Fruit fly (Drosophila melanogaster) whole organism, embryonic: ENCODE data around the gene RpL8.

Experiments used
- Aef1 ChIP-seq: fragments of 200-800 bp; sonication (Bioruptor generic); IDR thresholded peaks from 3 replicates; pipeline ENCODE4 v1.3.6; 2022; ENCODE audit warnings: missing biosample characterization, missing genetic modification characterization
- Atf-2 ChIP-seq: fragments of 200-800 bp; sonication (Bioruptor generic); optimal IDR thresholded peaks from 2 replicates; lab custom pipeline; 2016; ENCODE audit warnings: missing biosample characterization, missing genetic modification characterization
- B-H1 ChIP-seq: fragments of 200-800 bp; sonication (Bioruptor generic); IDR thresholded peaks from 3 replicates; pipeline ENCODE4 v1.3.6; 2022; ENCODE audit warnings: missing biosample characterization, missing genetic modification characterization
- CG10147 ChIP-seq: fragments of 200-800 bp; sonication (Bioruptor generic); optimal IDR thresholded peaks from 2 replicates; lab custom pipeline; 2019; ENCODE audit warnings: missing biosample characterization, mild to moderate bottlenecking, missing genetic modification characterization, moderate library complexity
- CG10209 ChIP-seq: fragments of 200-800 bp; sonication (Bioruptor generic); optimal IDR thresholded peaks from 3 replicates; lab custom pipeline; 2017; ENCODE audit warnings: missing biosample characterization, mild to moderate bottlenecking, missing genetic modification characterization, missing genetic modification reagents
- CG11560 ChIP-seq: fragments of 200-800 bp; sonication (Bioruptor generic); IDR thresholded peaks from 3 replicates; pipeline ENCODE4 v1.3.6; 2022; ENCODE audit warnings: missing biosample characterization, missing genetic modification characterization
- CG11723 ChIP-seq: fragments of 200-800 bp; sonication (Bioruptor generic); optimal IDR thresholded peaks from 2 replicates; lab custom pipeline; 2017; ENCODE audit warnings: missing biosample characterization, mild to moderate bottlenecking, missing genetic modification characterization
- CG12219 ChIP-seq: fragments of 200-800 bp; sonication (Bioruptor generic); optimal IDR thresholded peaks from 3 replicates; lab custom pipeline; 2018; ENCODE audit warnings: missing biosample characterization, mild to moderate bottlenecking, missing genetic modification characterization
- CG13894 ChIP-seq: fragments of 200-800 bp; sonication (Bioruptor generic); optimal IDR thresholded peaks from 3 replicates; lab custom pipeline; 2018; ENCODE audit warnings: missing biosample characterization, mild to moderate bottlenecking, missing genetic modification characterization, moderate library complexity
- CG17359 ChIP-seq: fragments of 200-800 bp; sonication (Bioruptor generic); optimal IDR thresholded peaks from 3 replicates; lab custom pipeline; 2018; ENCODE audit warnings: missing biosample characterization, mild to moderate bottlenecking, missing genetic modification characterization, moderate library complexity
- CG17385 ChIP-seq: fragments of 200-800 bp; sonication (Bioruptor generic); optimal IDR thresholded peaks from 3 replicates; lab custom pipeline; 2018; ENCODE audit warnings: missing biosample characterization, mild to moderate bottlenecking, missing genetic modification characterization
- CG17829 ChIP-seq: fragments of 200-800 bp; optimal IDR thresholded peaks from 2 replicates; lab custom pipeline; 2019; ENCODE audit warnings: missing biosample characterization, mild to moderate bottlenecking, missing genetic modification characterization, moderate library complexity
- CG2202 ChIP-seq: fragments of 200-800 bp; sonication (Bioruptor generic); optimal IDR thresholded peaks from 2 replicates; lab custom pipeline; 2018; ENCODE audit warnings: missing biosample characterization, mild to moderate bottlenecking, missing genetic modification characterization
- CG30431 ChIP-seq: fragments of 200-800 bp; sonication (Bioruptor generic); optimal IDR thresholded peaks from 2 replicates; lab custom pipeline; 2017; ENCODE audit warnings: missing biosample characterization, missing genetic modification characterization
- CG32767 ChIP-seq: fragments of 200-800 bp; sonication (Bioruptor generic); IDR thresholded peaks from 2 replicates; pipeline ENCODE4 v1.3.6; 2022; ENCODE audit warnings: missing biosample characterization, missing genetic modification characterization
- CG33213 ChIP-seq: fragments of 200-800 bp; sonication (Bioruptor generic); optimal IDR thresholded peaks from 3 replicates; lab custom pipeline; 2016; ENCODE audit warnings: missing biosample characterization, missing genetic modification characterization
- CG3847 ChIP-seq: fragments of 200-800 bp; sonication (Bioruptor generic); IDR thresholded peaks from 2 replicates; pipeline ENCODE4 v1.3.6; 2022; ENCODE audit warnings: missing biosample characterization, missing genetic modification characterization
- CG3995 ChIP-seq: fragments of 200-800 bp; sonication (Bioruptor generic); optimal IDR thresholded peaks from 3 replicates; lab custom pipeline; 2016; ENCODE audit warnings: missing biosample characterization, missing genetic modification characterization
- CG6272 ChIP-seq: fragments of 200-800 bp; sonication (Bioruptor generic); IDR thresholded peaks from 2 replicates; pipeline ENCODE4 v1.3.6; 2022; ENCODE audit warnings: missing biosample characterization, missing genetic modification characterization
- CG6689 ChIP-seq: fragments of 200-800 bp; sonication (Bioruptor generic); IDR thresholded peaks from 2 replicates; pipeline ENCODE4 v1.3.6; 2022; ENCODE audit warnings: missing biosample characterization, missing genetic modification characterization
- Dek ChIP-seq: fragments of 200-800 bp; sonication (Bioruptor generic); optimal IDR thresholded peaks from 3 replicates; lab custom pipeline; 2019; ENCODE audit warnings: missing biosample characterization, mild to moderate bottlenecking, missing genetic modification characterization, moderate library complexity
- HLH4C ChIP-seq: fragments of 200-800 bp; sonication (Bioruptor generic); IDR thresholded peaks from 3 replicates; pipeline ENCODE4 v1.3.6; 2022; ENCODE audit warnings: missing biosample characterization, missing genetic modification characterization; ENCODE audit not compliant: partially characterized antibody
- HmgZ ChIP-seq: fragments of 200-800 bp; sonication (Bioruptor generic); optimal IDR thresholded peaks from 2 replicates; lab custom pipeline; 2018; ENCODE audit warnings: missing biosample characterization, mild to moderate bottlenecking, missing genetic modification characterization
- Hsf ChIP-seq: fragments of 200-800 bp; sonication (Bioruptor generic); optimal IDR thresholded peaks from 3 replicates; lab custom pipeline; 2016; ENCODE audit warnings: missing biosample characterization, missing genetic modification characterization
- Mes4 ChIP-seq: fragments of 200-800 bp; sonication (Bioruptor generic); optimal IDR thresholded peaks from 2 replicates; lab custom pipeline; 2016; ENCODE audit warnings: missing biosample characterization, missing genetic modification characterization
- PHDP ChIP-seq: fragments of 200-800 bp; sonication (Bioruptor generic); optimal IDR thresholded peaks from 3 replicates; lab custom pipeline; 2018; ENCODE audit warnings: missing biosample characterization, mild to moderate bottlenecking, missing genetic modification characterization, moderate library complexity
- Sox102F ChIP-seq: fragments of 200-800 bp; sonication (Bioruptor generic); optimal IDR thresholded peaks from 2 replicates; lab custom pipeline; 2018; ENCODE audit warnings: missing biosample characterization, mild to moderate bottlenecking, missing genetic modification characterization, moderate library complexity
- Ssrp ChIP-seq: fragments of 200-800 bp; sonication (Bioruptor generic); optimal IDR thresholded peaks from 2 replicates; lab custom pipeline; 2018; ENCODE audit warnings: missing biosample characterization, mild to moderate bottlenecking, missing genetic modification characterization, moderate library complexity
- amos ChIP-seq: fragments of 200-800 bp; sonication (Bioruptor generic); IDR thresholded peaks from 2 replicates; pipeline ENCODE4 v1.3.6; 2022; ENCODE audit warnings: missing biosample characterization, missing genetic modification characterization; ENCODE audit not compliant: partially characterized antibody
- bsh ChIP-seq, 2 experiments: fragments of 200-800 bp; sonication (Bioruptor generic); optimal IDR thresholded peaks; 2 replicates each; lab custom pipeline; 2017 to 2018; ENCODE audit warnings: mild to moderate bottlenecking in 2 of 2, missing biosample characterization in 2 of 2, missing genetic modification characterization in 2 of 2, moderate library complexity in 1 of 2
- crc ChIP-seq: fragments of 200-800 bp; sonication (Bioruptor generic); optimal IDR thresholded peaks from 2 replicates; lab custom pipeline; 2016; ENCODE audit warnings: missing biosample characterization, missing genetic modification characterization
- dati ChIP-seq: fragments of 200-800 bp; sonication (Bioruptor generic); IDR thresholded peaks from 2 replicates; pipeline ENCODE4 v1.3.6; 2022; ENCODE audit warnings: missing biosample characterization, missing genetic modification characterization
- dimm ChIP-seq: fragments of 200-800 bp; sonication (Bioruptor generic); IDR thresholded peaks from 2 replicates; pipeline ENCODE4 v1.3.6; 2022; ENCODE audit warnings: missing biosample characterization, missing genetic modification characterization
- disco-r ChIP-seq: fragments of 200-800 bp; sonication (Bioruptor generic); optimal IDR thresholded peaks from 2 replicates; lab custom pipeline; 2016; ENCODE audit warnings: missing biosample characterization, missing genetic modification characterization
- dysf ChIP-seq: fragments of 200-800 bp; sonication (Bioruptor generic); IDR thresholded peaks from 3 replicates; pipeline ENCODE4 v1.3.6; 2022; ENCODE audit warnings: missing biosample characterization, missing genetic modification characterization
- esg ChIP-seq: fragments of 200-800 bp; sonication (Bioruptor generic); conservative IDR thresholded peaks from 2 replicates; pipeline ENCODE4 v1.3.6; 2022; ENCODE audit warnings: missing biosample characterization, missing genetic modification characterization
- fru ChIP-seq: fragments of >200 bp; optimal IDR thresholded peaks from 2 replicates; lab custom pipeline; 2017
- gem ChIP-seq: fragments of 200-800 bp; sonication (Bioruptor generic); optimal IDR thresholded peaks from 2 replicates; lab custom pipeline; 2019; ENCODE audit warnings: missing biosample characterization, mild to moderate bottlenecking, missing genetic modification characterization, moderate library complexity
- gt ChIP-seq: fragments of 200-800 bp; sonication (Bioruptor generic); IDR thresholded peaks from 2 replicates; pipeline ENCODE4 v1.3.6; 2022; ENCODE audit warnings: missing biosample characterization, missing genetic modification characterization
- insv ChIP-seq, 2 experiments: fragments of 200-800 bp; sonication (Bioruptor generic); optimal IDR thresholded peaks; 3 replicates each; lab custom pipeline; 2016 to 2018; ENCODE audit warnings: missing biosample characterization in 2 of 2, missing genetic modification characterization in 2 of 2
- inv ChIP-seq: fragments of 200-800 bp; sonication (Bioruptor generic); IDR thresholded peaks from 2 replicates; pipeline ENCODE4 v1.3.6; 2022; ENCODE audit warnings: missing biosample characterization, missing genetic modification characterization; ENCODE audit not compliant: partially characterized antibody
- nau ChIP-seq: fragments of 200-800 bp; sonication (Bioruptor generic); optimal IDR thresholded peaks from 3 replicates; lab custom pipeline; 2017; ENCODE audit warnings: missing biosample characterization, mild to moderate bottlenecking, missing genetic modification characterization, missing genetic modification reagents
- nerfin-1 ChIP-seq: fragments of 200-800 bp; sonication (Bioruptor generic); optimal IDR thresholded peaks from 3 replicates; lab custom pipeline; 2019; ENCODE audit warnings: missing biosample characterization, mild to moderate bottlenecking, missing genetic modification characterization, moderate library complexity
- onecut ChIP-seq: fragments of 200-800 bp; sonication (Bioruptor generic); IDR thresholded peaks from 2 replicates; pipeline ENCODE4 v1.3.6; 2022; ENCODE audit warnings: missing biosample characterization, missing genetic modification characterization
- pita ChIP-seq: fragments of 200-800 bp; sonication (Bioruptor generic); optimal IDR thresholded peaks from 2 replicates; lab custom pipeline; 2017; ENCODE audit warnings: missing biosample characterization, mild to moderate bottlenecking, missing genetic modification characterization
- ro ChIP-seq: fragments of 200-800 bp; sonication (Bioruptor generic); IDR thresholded peaks from 2 replicates; pipeline ENCODE4 v1.3.6; 2022; ENCODE audit warnings: missing biosample characterization, missing genetic modification characterization
- shn ChIP-seq: fragments of 200-800 bp; sonication (Bioruptor generic); optimal IDR thresholded peaks from 3 replicates; lab custom pipeline; 2016; ENCODE audit warnings: missing biosample characterization, missing genetic modification characterization
- sima ChIP-seq: fragments of 200-800 bp; sonication (Bioruptor generic); optimal IDR thresholded peaks from 2 replicates; lab custom pipeline; 2016; ENCODE audit warnings: missing biosample characterization, missing genetic modification characterization
- usp ChIP-seq: fragments of >200 bp; optimal IDR thresholded peaks from 2 replicates; lab custom pipeline; 2017; ENCODE audit warnings: missing biosample characterization, missing genetic modification characterization
- vfl ChIP-seq: fragments of 200-800 bp; sonication (Bioruptor generic); optimal IDR thresholded peaks from 2 replicates; lab custom pipeline; 2016; ENCODE audit warnings: missing biosample characterization, missing genetic modification characterization
- wor ChIP-seq: fragments of 200-800 bp; sonication (Bioruptor generic); IDR thresholded peaks from 2 replicates; pipeline ENCODE4 v1.3.6; 2022; ENCODE audit warnings: missing biosample characterization, missing genetic modification characterization

Gene RpL8

DNA sequence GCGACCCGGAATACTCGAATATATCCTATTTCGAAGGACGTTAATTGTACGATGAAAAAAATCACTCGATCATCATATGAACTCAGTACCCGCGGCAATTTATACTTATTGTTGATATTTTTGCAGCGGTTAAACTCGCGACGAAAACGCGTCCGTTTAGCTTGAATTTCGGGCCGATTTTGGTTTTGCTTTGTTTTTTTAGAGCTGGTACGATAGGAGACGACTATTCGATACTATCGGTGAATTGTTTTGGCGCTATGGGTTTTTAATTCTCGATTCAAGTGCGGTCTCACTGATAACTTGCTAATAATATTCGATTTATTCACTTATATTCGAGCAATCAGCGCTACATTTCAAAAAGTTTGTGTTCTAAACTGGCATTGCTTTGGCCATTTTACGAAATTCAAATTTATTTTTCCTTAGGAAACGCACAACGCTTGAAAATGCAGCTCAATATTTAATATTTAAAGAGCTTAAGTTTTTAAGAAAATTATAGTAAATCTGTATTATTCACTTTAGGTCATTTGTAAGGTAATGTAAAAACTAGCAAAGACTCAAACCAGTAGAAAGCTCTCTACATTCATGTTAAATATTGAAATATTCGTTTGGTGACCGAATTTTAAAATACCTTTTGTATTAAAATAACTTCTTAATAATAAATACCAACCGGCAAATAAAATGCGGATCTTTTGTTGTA lies 33.0 kb upstream of the RpL8 start, which contains the start of gene Spn (continued):
- no peak for TF ChIP-seq sima (GFP tag; lab: Kevin White, UChicago)
- no peak for TF ChIP-seq Mes4
- TF ChIP-seq CG30431 (GFP tag; lab: Kevin White, UChicago): no peak
- TF ChIP-seq inv: peak; percentile 97
- TF ChIP-seq CG6272: no peak
- TF ChIP-seq insv (GFP tag; optimal IDR thresholded peaks at IDR 0.05; lab: Kevin White, UChicago): peak in 1 of 2 experiments; percentile 25
- peak; percentile 96 for TF ChIP-seq HLH4C
- peak; percentile 82 for TF ChIP-seq CG3995 (GFP tag; lab: Kevin White, UChicago)
- TF ChIP-seq CG13894 (tag; lab: Kevin White, UChicago): no peak
- peak in 1 of 2 experiments; percentile 24 for TF ChIP-seq bsh (GFP tag; optimal IDR thresholded peaks at IDR 0.05; lab: Kevin White, UChicago)
- no peak; the same call in 2 of the 3 replicates for TF ChIP-seq dysf (GFP tag; lab: Robert Waterston, UW)
- no peak for TF ChIP-seq usp (GFP tag; lab: Kevin White, UChicago)
- TF ChIP-seq esg (GFP tag; lab: Robert Waterston, UW): no peak
- TF ChIP-seq onecut (GFP tag; lab: Robert Waterston, UW): no peak
- no peak for TF ChIP-seq crc (GFP tag; lab: Kevin White, UChicago)
- TF ChIP-seq dati (GFP tag; lab: Robert Waterston, UW): no peak
- TF ChIP-seq CG10147: no peak
- no peak for TF ChIP-seq Hsf (GFP tag; lab: Kevin White, UChicago)
- TF ChIP-seq fru (lab: Kevin White, UChicago): no peak
- no peak for TF ChIP-seq wor (GFP tag; lab: Robert Waterston, UW)
- TF ChIP-seq PHDP (tag; lab: Kevin White, UChicago): peak; percentile 15
- peak; percentile 0 for TF ChIP-seq CG17359 (tag; lab: Kevin White, UChicago)
- no peak for TF ChIP-seq CG2202 (tag; lab: Kevin White, UChicago)
- no peak for TF ChIP-seq Atf-2
- no peak for TF ChIP-seq CG6689 (GFP tag; lab: Robert Waterston, UW)
- peak; percentile 70 for TF ChIP-seq HmgZ (tag; lab: Kevin White, UChicago)
- TF ChIP-seq Dek (tag; lab: Kevin White, UChicago): peak; percentile 11
- no peak for TF ChIP-seq disco-r (GFP tag; lab: Kevin White, UChicago)
- peak; percentile 45 for TF ChIP-seq nau (GFP tag; lab: Kevin White, UChicago)
- TF ChIP-seq CG17829: peak; percentile 32
- peak; percentile 99 for TF ChIP-seq amos
- TF ChIP-seq B-H1 (GFP tag; lab: Robert Waterston, UW): no peak
- TF ChIP-seq Ssrp (tag; lab: Kevin White, UChicago): no peak
- no peak for TF ChIP-seq Aef1
- TF ChIP-seq gt (GFP tag; lab: Robert Waterston, UW): no peak
- peak; percentile 99 for TF ChIP-seq CG11560
- peak; percentile 58 for TF ChIP-seq pita
- TF ChIP-seq CG11723: no peak
- no peak for TF ChIP-seq vfl
- no peak for TF ChIP-seq CG10209 (GFP tag; lab: Kevin White, UChicago)
- TF ChIP-seq CG17385 (GFP tag; lab: Kevin White, UChicago): no peak
- TF ChIP-seq CG12219: no peak
- no peak for TF ChIP-seq shn (GFP tag; lab: Kevin White, UChicago)
- no peak for TF ChIP-seq dimm (GFP tag; lab: Robert Waterston, UW)
- no peak for TF ChIP-seq nerfin-1 (tag; lab: Kevin White, UChicago)
- peak; percentile 47 for TF ChIP-seq CG3847 (GFP tag; lab: Robert Waterston, UW)
- no peak for TF ChIP-seq Sox102F
- TF ChIP-seq gem (tag; lab: Kevin White, UChicago): no peak
- TF ChIP-seq CG33213 (GFP tag; lab: Kevin White, UChicago): peak; percentile 80
- TF ChIP-seq ro (GFP tag; lab: Robert Waterston, UW): no peak
- TF ChIP-seq CG32767 (GFP tag; lab: Robert Waterston, UW): no peak
